Worm (Caenorhabditis elegans): ENCODE results near the gene mlt-9.

The mlt-9 gene

ce11 chrX:15092775-15093386 is 14.7 kb downstream of the mlt-9 start:
- TF ChIP-seq unc-120 (tag; optimal IDR thresholded peaks at IDR 0.05; ENCODE audit: poor library complexity, severe bottlenecking) (no peak), cnd-1 (tag; optimal IDR thresholded peaks at IDR 0.05) (no peak), hlh-1 (tag; optimal IDR thresholded peaks at IDR 0.05) (no peak), nhr-76 (tag; optimal IDR thresholded peaks at IDR 0.05) (no peak), mab-5 (tag; optimal IDR thresholded peaks at IDR 0.05) (no peak), nhr-28 (tag; optimal IDR thresholded peaks at IDR 0.05) (no peak), nhr-2 (tag; optimal IDR thresholded peaks at IDR 0.05) (no peak), drap-1 (GFP tag; optimal IDR thresholded peaks at IDR 0.05) (no peak), sem-2 (GFP tag; optimal IDR thresholded peaks at IDR 0.05) (no peak), flh-1 (GFP tag; optimal IDR thresholded peaks at IDR 0.05) (no peak), mls-2 (tag; optimal IDR thresholded peaks at IDR 0.05) (no peak), nhr-12 (tag; optimal IDR thresholded peaks at IDR 0.05) (no peak), M03D4.4 (tag; optimal IDR thresholded peaks at IDR 0.05) (no peak), pha-4 (tag; optimal IDR thresholded peaks at IDR 0.05) (no peak), nhr-237 (tag; optimal IDR thresholded peaks at IDR 0.05) (no peak), ceh-39 (tag; optimal IDR thresholded peaks at IDR 0.05) (no peak), lsy-2 (tag; optimal IDR thresholded peaks at IDR 0.05) (no peak), ham-2 (GFP tag; optimal IDR thresholded peaks at IDR 0.05) (no peak), blmp-1 (tag; optimal IDR thresholded peaks at IDR 0.05) (no peak), ceh-43 (GFP tag; optimal IDR thresholded peaks at IDR 0.05) (no peak)

- TF ChIP-seq sptf-1 (tag; optimal IDR thresholded peaks at IDR 0.05) (no peak), M03D4.4 (tag; optimal IDR thresholded peaks at IDR 0.05) (no peak), unc-39 (tag; optimal IDR thresholded peaks at IDR 0.05) (no peak), nhr-2 (tag; optimal IDR thresholded peaks at IDR 0.05) (no peak), bed-3 (GFP tag; optimal IDR thresholded peaks at IDR 0.05) (no peak), pha-4 (tag; optimal IDR thresholded peaks at IDR 0.05) (no peak), blmp-1 (tag; optimal IDR thresholded peaks at IDR 0.05) (no peak), lsy-2 (tag; optimal IDR thresholded peaks at IDR 0.05) (no peak), elt-1 (tag; optimal IDR thresholded peaks at IDR 0.05; ENCODE audit: borderline replicate concordance, insufficient read depth) (no peak), flh-1 (GFP tag; optimal IDR thresholded peaks at IDR 0.05) (no peak), sem-2 (GFP tag; optimal IDR thresholded peaks at IDR 0.05) (no peak), unc-62 (GFP tag; optimal IDR thresholded peaks at IDR 0.05) (no peak), snpc-4 (tag; optimal IDR thresholded peaks at IDR 0.05) (no peak), ham-2 (GFP tag; optimal IDR thresholded peaks at IDR 0.05) (no peak), elt-3 (tag; optimal IDR thresholded peaks at IDR 0.05) (no peak), hlh-1 (tag; optimal IDR thresholded peaks at IDR 0.05) (no peak), nhr-12 (tag; optimal IDR thresholded peaks at IDR 0.05) (no peak), ztf-11 (tag; optimal IDR thresholded peaks at IDR 0.05) (no peak), ceh-39 (tag; optimal IDR thresholded peaks at IDR 0.05) (no peak), cnd-1 (tag; optimal IDR thresholded peaks at IDR 0.05) (no peak)
Observed at ce11 chrX:15089123-15089522, 18.5 kb downstream of the mlt-9 start, which contains the start of gene flr-4. Gene flr-4 (plus strand): TSS chrX:15089397.

- TF ChIP-seq mls-2 (tag; optimal IDR thresholded peaks at IDR 0.05) (no peak), ces-1 (GFP tag; optimal IDR thresholded peaks at IDR 0.05) (no peak), snpc-4 (tag; optimal IDR thresholded peaks at IDR 0.05) (no peak), tbx-8 (GFP tag; optimal IDR thresholded peaks at IDR 0.05) (no peak), drap-1 (GFP tag; optimal IDR thresholded peaks at IDR 0.05) (no peak), ham-2 (GFP tag; optimal IDR thresholded peaks at IDR 0.05) (no peak), ceh-83 (GFP tag; optimal IDR thresholded peaks at IDR 0.05) (no peak), elt-1 (tag; optimal IDR thresholded peaks at IDR 0.05; ENCODE audit: borderline replicate concordance, insufficient read depth) (no peak), nhr-12 (tag; optimal IDR thresholded peaks at IDR 0.05) (no peak), flh-1 (GFP tag; optimal IDR thresholded peaks at IDR 0.05) (no peak), ceh-39 (tag; optimal IDR thresholded peaks at IDR 0.05) (no peak), nhr-76 (tag; optimal IDR thresholded peaks at IDR 0.05) (no peak), mep-1 (tag; optimal IDR thresholded peaks at IDR 0.05) (no peak), cnd-1 (tag; optimal IDR thresholded peaks at IDR 0.05) (no peak), nhr-237 (tag; optimal IDR thresholded peaks at IDR 0.05) (no peak), unc-62 (GFP tag; optimal IDR thresholded peaks at IDR 0.05) (no peak), ceh-43 (GFP tag; optimal IDR thresholded peaks at IDR 0.05) (no peak), blmp-1 (tag; optimal IDR thresholded peaks at IDR 0.05) (no peak), mab-5 (tag; optimal IDR thresholded peaks at IDR 0.05) (no peak)
Observed at ce11 chrX:15087752-15088151, 19.8 kb downstream of the mlt-9 start.

ce11 chrX:15084395-15084794 is 23.2 kb downstream of the mlt-9 start, which contains the start of gene F09B12.5:
Gene F09B12.5 (plus strand): TSS chrX:15084695.
- TF ChIP-seq sptf-1 (tag; optimal IDR thresholded peaks at IDR 0.05) (no peak), ces-1 (GFP tag; optimal IDR thresholded peaks at IDR 0.05) (no peak), unc-120 (tag; optimal IDR thresholded peaks at IDR 0.05; ENCODE audit: poor library complexity, severe bottlenecking) (no peak)
